Fruit fly (Drosophila melanogaster) whole organism, adult: ENCODE measurements around the gene tll.

Experiments
- CG11617 ChIP-seq: fragments of 200-800 bp; sonication (Bioruptor generic); optimal IDR thresholded peaks from 2 replicates; lab custom pipeline; 2017; ENCODE audit warnings: mild to moderate bottlenecking, missing biosample characterization, missing genetic modification reagents, missing genetic modification characterization
- CG12768 ChIP-seq: fragments of 200-800 bp; sonication (Bioruptor generic); optimal IDR thresholded peaks from 2 replicates; lab custom pipeline; 2017; ENCODE audit warnings: missing biosample characterization, missing genetic modification characterization, mild to moderate bottlenecking, moderate library complexity, missing genetic modification reagents
- CG14711 ChIP-seq: fragments of 200-800 bp; sonication (Bioruptor generic); optimal IDR thresholded peaks from 2 replicates; lab custom pipeline; 2018; ENCODE audit warnings: missing biosample characterization, mild to moderate bottlenecking, missing genetic modification characterization, moderate library complexity
- CG1620 ChIP-seq: fragments of 200-800 bp; sonication (Bioruptor generic); optimal IDR thresholded peaks from 2 replicates; lab custom pipeline; 2016; ENCODE audit warnings: missing biosample characterization, missing genetic modification characterization
- CG33017 ChIP-seq: fragments of 200-800 bp; sonication (Bioruptor generic); optimal IDR thresholded peaks from 2 replicates; lab custom pipeline; 2018; ENCODE audit warnings: missing biosample characterization, mild to moderate bottlenecking, missing genetic modification characterization, moderate library complexity
- CG5204 ChIP-seq: fragments of 200-800 bp; sonication (Bioruptor generic); optimal IDR thresholded peaks from 2 replicates; lab custom pipeline; 2016; ENCODE audit warnings: missing biosample characterization, missing genetic modification characterization
- CG7045 ChIP-seq: fragments of 200-800 bp; sonication (Bioruptor generic); optimal IDR thresholded peaks from 2 replicates; lab custom pipeline; 2017; ENCODE audit warnings: missing biosample characterization, mild to moderate bottlenecking, missing genetic modification characterization
- CG7101 ChIP-seq: fragments of 200-800 bp; sonication (Bioruptor generic); optimal IDR thresholded peaks from 2 replicates; lab custom pipeline; 2018; ENCODE audit warnings: missing biosample characterization, mild to moderate bottlenecking, missing genetic modification characterization, moderate library complexity
- Clk ChIP-seq: fragments of 200-800 bp; sonication (Bioruptor generic); optimal IDR thresholded peaks from 2 replicates; lab custom pipeline; 2017; ENCODE audit warnings: missing biosample characterization, missing genetic modification characterization
- Hr96 ChIP-seq: fragments of 200-800 bp; sonication (Bioruptor generic); optimal IDR thresholded peaks from 2 replicates; lab custom pipeline; 2016; ENCODE audit warnings: missing biosample characterization, missing genetic modification characterization
- Mnt ChIP-seq: fragments of 200-800 bp; sonication (Bioruptor generic); optimal IDR thresholded peaks from 2 replicates; lab custom pipeline; 2016; ENCODE audit warnings: missing biosample characterization, mild to moderate bottlenecking, missing genetic modification characterization
- bab1 ChIP-seq: fragments of 200-800 bp; sonication (Bioruptor generic); optimal IDR thresholded peaks from 3 replicates; lab custom pipeline; 2019; ENCODE audit warnings: missing biosample characterization, mild to moderate bottlenecking, missing genetic modification characterization, moderate library complexity
- cic ChIP-seq: fragments of 200-800 bp; sonication (Bioruptor generic); optimal IDR thresholded peaks from 2 replicates; lab custom pipeline; 2017; ENCODE audit warnings: missing biosample characterization, mild to moderate bottlenecking, missing genetic modification characterization, moderate library complexity
- cnc ChIP-seq, 2 experiments: fragments of >200 bp; optimal IDR thresholded peaks; 2 replicates each; lab custom pipeline; 2017
- kay ChIP-seq: fragments of 200-800 bp; sonication (Bioruptor generic); peaks from one replicate; lab custom pipeline; 2016; ENCODE audit warnings: missing biosample characterization, missing genetic modification characterization, borderline replicate concordance
- ovo ChIP-seq: fragments of 200-800 bp; sonication (Bioruptor generic); optimal IDR thresholded peaks from 2 replicates; lab custom pipeline; 2016; ENCODE audit warnings: missing biosample characterization, missing genetic modification characterization
- pad ChIP-seq: fragments of 200-800 bp; sonication (Bioruptor generic); optimal IDR thresholded peaks from 3 replicates; lab custom pipeline; 2017; ENCODE audit warnings: missing biosample characterization, missing genetic modification characterization, mild to moderate bottlenecking, moderate library complexity, missing genetic modification reagents
- tj ChIP-seq: fragments of 200-800 bp; sonication (Bioruptor generic); optimal IDR thresholded peaks from 3 replicates; lab custom pipeline; 2017; ENCODE audit warnings: missing biosample characterization, mild to moderate bottlenecking, missing genetic modification characterization, moderate library complexity
- toe ChIP-seq: fragments of 200-800 bp; sonication (Bioruptor generic); optimal IDR thresholded peaks from 2 replicates; lab custom pipeline; 2016; ENCODE audit warnings: missing biosample characterization, missing genetic modification characterization

Gene tll

dm6 chr3R:30870317-30870878 is 18.3 kb downstream of the tll start:
- no peak for TF ChIP-seq Mnt
- no peak for TF ChIP-seq cic
- TF ChIP-seq cnc (optimal IDR thresholded peaks at IDR 0.05; lab: Kevin White, UChicago), result no peak
- TF ChIP-seq CG11617 (GFP tag; lab: Kevin White, UChicago), result no peak
- no peak for TF ChIP-seq CG33017 (tag; lab: Kevin White, UChicago)
- TF ChIP-seq ovo (GFP tag; lab: Kevin White, UChicago), result no peak
- no peak for TF ChIP-seq Clk (GFP tag; lab: Kevin White, UChicago)
- no peak for TF ChIP-seq CG7101 (tag; lab: Kevin White, UChicago)
- no peak for TF ChIP-seq bab1
- TF ChIP-seq pad (GFP tag; lab: Kevin White, UChicago), result no peak

DNA sequence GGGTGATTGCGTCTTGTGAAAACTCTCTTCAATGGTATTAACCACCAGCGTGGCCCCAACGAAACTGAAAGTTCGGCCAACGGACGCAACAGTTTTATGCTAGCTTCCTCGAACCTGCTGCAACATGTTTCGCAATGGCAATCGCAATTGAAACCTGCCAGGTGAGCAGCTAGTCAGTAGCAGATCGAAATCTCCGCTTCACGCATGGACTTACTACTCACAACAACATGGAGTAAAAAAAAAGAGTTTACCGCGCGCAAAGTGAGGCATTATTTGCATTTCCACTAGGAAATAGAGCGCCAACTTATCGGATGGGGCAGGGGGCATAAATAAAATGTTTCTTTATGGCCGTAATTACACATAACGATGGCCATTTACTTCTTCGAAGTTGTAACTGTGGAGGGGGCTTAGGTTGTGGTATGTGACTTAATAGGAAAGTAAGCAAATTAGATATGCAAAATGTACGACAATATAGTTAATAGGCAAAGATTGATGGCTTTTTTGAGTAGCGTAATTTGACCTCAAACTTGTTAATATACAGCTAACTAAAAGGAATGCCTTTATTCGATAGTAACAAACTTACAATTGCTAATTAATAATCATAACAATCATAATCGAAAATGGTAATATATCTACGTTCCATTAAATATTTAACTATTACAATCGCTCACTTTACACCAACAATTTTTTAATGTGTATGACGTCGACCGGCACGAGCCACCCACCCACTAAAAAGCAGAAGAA is 20.4 kb downstream of the tll start, which contains the start of gene CG15545:
Gene CG15545 (minus strand): TSS at position 51 of the 744 bp plus-strand sequence.
- TF ChIP-seq pad (GFP tag; lab: Kevin White, UChicago) (no peak), Mnt (no peak)

- TF ChIP-seq kay (GFP tag; lab: Kevin White, UChicago) (no peak), CG11617 (GFP tag; lab: Kevin White, UChicago) (no peak), CG1620 (GFP tag; lab: Kevin White, UChicago) (no peak), CG14711 (tag; lab: Kevin White, UChicago) (no peak), toe (GFP tag; lab: Kevin White, UChicago) (no peak), tj (GFP tag; lab: Kevin White, UChicago) (no peak), CG5204 (GFP tag; lab: Kevin White, UChicago) (no peak), CG12768 (GFP tag; lab: Kevin White, UChicago) (no peak), ovo (GFP tag; lab: Kevin White, UChicago) (no peak), CG7045 (GFP tag; lab: Kevin White, UChicago) (no peak), Mnt (no peak), cic (no peak), Hr96 (GFP tag; lab: Kevin White, UChicago) (no peak), Clk (GFP tag; lab: Kevin White, UChicago) (no peak), cnc (optimal IDR thresholded peaks at IDR 0.05; lab: Kevin White, UChicago) (no peak), CG7101 (tag; lab: Kevin White, UChicago) (no peak), bab1 (no peak)
These were observed 22.6 kb downstream of the tll start for dm6 chr3R:30874679-30875078.

DNA sequence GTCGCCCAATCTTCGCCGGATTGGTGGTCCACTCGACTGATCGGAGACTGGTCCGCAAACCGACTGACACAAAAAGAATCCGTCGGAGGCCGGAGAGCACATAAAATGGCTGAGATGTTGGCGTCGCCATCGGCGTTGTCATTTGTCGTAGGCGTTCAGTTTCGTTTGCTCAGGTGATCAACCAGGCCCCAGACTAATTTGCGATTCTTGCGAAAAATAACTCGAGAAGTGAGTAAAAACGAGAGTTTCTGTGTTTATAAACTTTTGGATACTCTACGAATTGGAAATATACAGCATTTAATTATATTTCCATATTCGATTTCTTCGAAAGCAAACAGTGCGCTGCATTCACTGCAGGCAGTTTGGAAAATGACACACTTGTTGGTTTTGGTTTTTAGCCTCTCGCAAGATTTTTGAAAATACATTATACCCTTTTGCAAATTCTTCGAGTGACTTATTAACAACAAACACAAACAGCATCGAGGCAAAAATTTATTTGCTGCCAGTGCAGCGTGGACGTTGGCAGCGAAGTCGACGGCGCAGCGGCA is 24.1 kb downstream of the tll start, which contains the start of gene CG15546:
Gene CG15546 (minus strand): TSS at position 51 of the 548 bp plus-strand sequence.
- TF ChIP-seq CG7045 (GFP tag; lab: Kevin White, UChicago) (peak; percentile 11), cnc (optimal IDR thresholded peaks at IDR 0.05; lab: Kevin White, UChicago) (no peak), kay (GFP tag; lab: Kevin White, UChicago) (peak; percentile 15), tj (GFP tag; lab: Kevin White, UChicago) (peak; percentile 4)

DNA sequence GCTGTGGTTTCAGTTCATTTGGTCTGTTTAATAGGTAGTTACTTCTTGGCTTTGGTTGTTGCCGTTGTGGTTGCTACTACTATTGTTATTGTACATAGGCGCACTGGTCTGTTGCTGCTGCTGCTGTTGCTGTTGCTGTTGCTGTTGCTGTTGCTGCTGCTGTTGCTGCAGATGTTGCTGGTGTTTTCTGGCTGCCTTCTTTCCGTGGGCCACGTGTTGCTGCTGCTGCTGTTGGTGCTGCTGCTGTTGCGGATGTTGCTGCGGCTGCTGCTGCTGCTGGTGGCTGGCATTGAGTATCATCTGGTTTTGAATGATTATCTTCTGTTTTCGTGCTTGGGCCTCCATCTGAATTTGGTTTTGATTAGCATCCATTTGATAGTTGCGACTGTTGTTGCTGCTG is 26.0 kb downstream of the tll start:
- TF ChIP-seq toe (GFP tag; lab: Kevin White, UChicago) (no peak), Hr96 (GFP tag; lab: Kevin White, UChicago) (no peak), kay (GFP tag; lab: Kevin White, UChicago) (no peak), CG7045 (GFP tag; lab: Kevin White, UChicago) (no peak), cnc (optimal IDR thresholded peaks at IDR 0.05; lab: Kevin White, UChicago) (no peak), CG1620 (GFP tag; lab: Kevin White, UChicago) (no peak), CG5204 (GFP tag; lab: Kevin White, UChicago) (no peak), ovo (GFP tag; lab: Kevin White, UChicago) (no peak)

DNA sequence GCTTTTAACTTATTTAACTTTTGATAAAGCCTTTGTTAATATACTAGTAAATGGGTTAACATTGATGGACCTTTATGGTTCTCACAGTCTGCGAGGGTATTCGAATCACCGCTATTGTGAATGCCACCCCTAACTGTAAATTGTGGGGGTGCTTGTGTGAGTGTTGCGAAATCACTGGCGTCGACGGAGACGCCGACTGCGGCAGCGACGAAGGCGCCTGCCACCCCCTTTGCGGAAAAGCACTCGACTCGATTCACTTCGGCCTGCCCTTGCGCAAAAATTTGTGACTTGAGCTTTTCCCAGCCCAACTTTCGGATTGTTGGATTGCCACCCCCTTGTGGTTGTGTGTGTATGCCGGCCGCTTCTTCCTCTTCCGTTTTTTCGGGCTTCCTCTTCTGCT is 27.9 kb downstream of the tll start:
- no peak for TF ChIP-seq CG14711 (tag; lab: Kevin White, UChicago)
- no peak for TF ChIP-seq CG5204 (GFP tag; lab: Kevin White, UChicago)
- no peak for TF ChIP-seq pad (GFP tag; lab: Kevin White, UChicago)
- TF ChIP-seq cic, result no peak
- no peak for TF ChIP-seq CG7101 (tag; lab: Kevin White, UChicago)
- no peak for TF ChIP-seq bab1
- TF ChIP-seq cnc (optimal IDR thresholded peaks at IDR 0.05; lab: Kevin White, UChicago), result no peak
- TF ChIP-seq CG33017 (tag; lab: Kevin White, UChicago), result no peak
- TF ChIP-seq CG7045 (GFP tag; lab: Kevin White, UChicago), result no peak
- no peak for TF ChIP-seq toe (GFP tag; lab: Kevin White, UChicago)
- TF ChIP-seq kay (GFP tag; lab: Kevin White, UChicago), result no peak
- no peak for TF ChIP-seq CG12768 (GFP tag; lab: Kevin White, UChicago)
- TF ChIP-seq CG1620 (GFP tag; lab: Kevin White, UChicago), result no peak
